Worm (Caenorhabditis elegans) whole organism, L4 larva: ENCODE results near the gene F53A9.8.
A peak's percentile ranks its signal among the peaks of the same experiment; 100 is the strongest.

Source experiments
- D1046.2 ChIP-seq: fragments of 200-800 bp; sonication (Bioruptor generic); IDR thresholded peaks from 2 replicates; pipeline ENCODE4 v1.3.6; 2022; ENCODE audit warnings: missing genetic modification characterization, missing compliant biosample characterization
- F26F4.8 ChIP-seq: fragments of 200-800 bp; sonication (Bioruptor generic); conservative IDR thresholded peaks from 2 replicates; pipeline ENCODE4 v1.3.6; 2022; ENCODE audit warnings: missing genetic modification characterization, missing compliant biosample characterization
- R02D3.7 ChIP-seq: fragments of 150-350 bp; sonication (generic microtip); optimal IDR thresholded peaks from 3 replicates; lab custom pipeline; 2014; ENCODE audit warnings: missing biosample characterization, missing genetic modification characterization
- ceh-62 ChIP-seq: sonication (generic microtip); optimal IDR thresholded peaks from 2 replicates; lab custom pipeline; 2017; ENCODE audit warnings: missing biosample characterization, missing genetic modification characterization
- ceh-82 ChIP-seq: sonication (generic microtip); optimal IDR thresholded peaks from 2 replicates; lab custom pipeline; 2017; ENCODE audit warnings: missing biosample characterization, missing genetic modification characterization
- ctbp-1 ChIP-seq: fragments of 200-800 bp; sonication (Bioruptor generic); IDR thresholded peaks from 2 replicates; pipeline ENCODE4 v1.3.6; 2022; ENCODE audit warnings: missing genetic modification reagents, missing genetic modification characterization, missing compliant biosample characterization
- daf-12 ChIP-seq: fragments of 150-350 bp; optimal IDR thresholded peaks from 2 replicates; lab custom pipeline; 2014; ENCODE audit warnings: missing biosample characterization, missing genetic modification reagents, missing genetic modification characterization
- daf-16 ChIP-seq, 3 experiments: sonication (generic microtip); optimal IDR thresholded peaks; 2 replicates each; lab custom pipeline; 2016 to 2017; ENCODE audit warnings: missing genetic modification characterization in 3 of 3, missing genetic modification reagents in 3 of 3, mild to moderate bottlenecking in 2 of 3, missing compliant biosample characterization in 2 of 3, missing biosample characterization in 1 of 3, moderate library complexity in 1 of 3
- daf-19 ChIP-seq: fragments of 200-800 bp; sonication (Bioruptor generic); conservative IDR thresholded peaks from 2 replicates; pipeline ENCODE4 v1.3.6; 2022; ENCODE audit warnings: missing genetic modification characterization, missing compliant biosample characterization
- dmd-6 ChIP-seq: fragments of 200-800 bp; sonication (Bioruptor generic); IDR thresholded peaks from 2 replicates; pipeline ENCODE4 v1.3.6; 2022; ENCODE audit warnings: missing genetic modification reagents, missing genetic modification characterization, missing compliant biosample characterization
- dmd-9 ChIP-seq: fragments of 200-800 bp; sonication (Bioruptor generic); IDR thresholded peaks from 2 replicates; pipeline ENCODE4 v1.3.6; 2022; ENCODE audit warnings: missing genetic modification reagents, missing genetic modification characterization, missing compliant biosample characterization
- dve-1 ChIP-seq: sonication (generic microtip); optimal IDR thresholded peaks from 2 replicates; lab custom pipeline; 2017; ENCODE audit warnings: antibody characterized with exemption, mild to moderate bottlenecking, missing genetic modification characterization, missing compliant biosample characterization; ENCODE audit not compliant: insufficient read depth
- egl-43 ChIP-seq: fragments of 200-800 bp; sonication (Bioruptor generic); IDR thresholded peaks from 2 replicates; pipeline ENCODE4 v1.3.6; 2022; ENCODE audit warnings: missing genetic modification reagents, missing genetic modification characterization, missing compliant biosample characterization
- fkh-10 ChIP-seq: fragments of 150-350 bp; optimal IDR thresholded peaks from 2 replicates; lab custom pipeline; 2014; ENCODE audit warnings: missing biosample characterization, missing genetic modification reagents, missing genetic modification characterization
- hlh-30 ChIP-seq: sonication (generic microtip); optimal IDR thresholded peaks from 2 replicates; lab custom pipeline; 2017; ENCODE audit warnings: antibody characterized with exemption, mild to moderate bottlenecking, missing genetic modification characterization, missing compliant biosample characterization; ENCODE audit not compliant: insufficient read depth
- jun-1 ChIP-seq: fragments of 150-350 bp; optimal IDR thresholded peaks from 2 replicates; lab custom pipeline; 2014; ENCODE audit warnings: missing biosample characterization, missing genetic modification reagents, missing genetic modification characterization
- lin-13 ChIP-seq: fragments of 150-350 bp; optimal IDR thresholded peaks from 2 replicates; lab custom pipeline; 2014; ENCODE audit warnings: missing biosample characterization, missing genetic modification reagents, missing genetic modification characterization
- lin-15B ChIP-seq: fragments of 150-350 bp; sonication (generic microtip); optimal IDR thresholded peaks from 3 replicates; lab custom pipeline; 2014; ENCODE audit warnings: missing biosample characterization, missing genetic modification characterization
- lin-29 ChIP-seq: fragments of 200-800 bp; sonication (Bioruptor generic); IDR thresholded peaks from 2 replicates; pipeline ENCODE4 v1.3.6; 2022; ENCODE audit warnings: missing genetic modification reagents, missing genetic modification characterization, missing compliant biosample characterization
- lir-3 ChIP-seq: sonication (generic microtip); optimal IDR thresholded peaks from 2 replicates; lab custom pipeline; 2016; ENCODE audit warnings: mild to moderate bottlenecking, missing genetic modification characterization, missing compliant biosample characterization
- mxl-3 ChIP-seq: fragments of 200-800 bp; sonication (Bioruptor generic); optimal IDR thresholded peaks from 2 replicates; lab custom pipeline; 2018; ENCODE audit warnings: mild to moderate bottlenecking, missing genetic modification characterization, missing compliant biosample characterization
- nhr-10 ChIP-seq: fragments of 150-350 bp; optimal IDR thresholded peaks from 2 replicates; lab custom pipeline; 2014; ENCODE audit warnings: missing biosample characterization, missing genetic modification characterization
- nhr-11 ChIP-seq: fragments of 150-350 bp; optimal IDR thresholded peaks from 2 replicates; lab custom pipeline; 2014; ENCODE audit warnings: missing biosample characterization, missing genetic modification characterization
- nhr-111 ChIP-seq: fragments of 200-800 bp; sonication (Bioruptor generic); optimal IDR thresholded peaks from 2 replicates; lab custom pipeline; 2018; ENCODE audit warnings: mild to moderate bottlenecking, missing genetic modification characterization, missing compliant biosample characterization
- nhr-48 ChIP-seq: sonication (generic microtip); optimal IDR thresholded peaks from 2 replicates; lab custom pipeline; 2016; ENCODE audit warnings: mild to moderate bottlenecking, missing genetic modification characterization, missing compliant biosample characterization
- nhr-76 ChIP-seq: fragments of 150-350 bp; optimal IDR thresholded peaks from 2 replicates; lab custom pipeline; 2014; ENCODE audit warnings: missing biosample characterization, missing genetic modification characterization
- php-3 ChIP-seq: fragments of 200-800 bp; sonication (Bioruptor generic); IDR thresholded peaks from 2 replicates; pipeline ENCODE4 v1.3.6; 2022; ENCODE audit warnings: missing genetic modification reagents, missing genetic modification characterization, missing compliant biosample characterization
- pqm-1 ChIP-seq: sonication (generic microtip); optimal IDR thresholded peaks from 2 replicates; lab custom pipeline; 2017; ENCODE audit warnings: missing biosample characterization, missing genetic modification characterization
- rbr-2 ChIP-seq: sonication (generic microtip); optimal IDR thresholded peaks from 2 replicates; lab custom pipeline; 2016; ENCODE audit warnings: missing genotype, missing genetic modification characterization, missing compliant biosample characterization
- set-16 ChIP-seq: fragments of 200-800 bp; sonication (Bioruptor generic); IDR thresholded peaks from 2 replicates; pipeline ENCODE4 v1.3.6; 2022; ENCODE audit warnings: missing genetic modification reagents, missing genetic modification characterization, missing compliant biosample characterization
- snpc-1.2 ChIP-seq: fragments of 200-800 bp; sonication (Bioruptor generic); IDR thresholded peaks from 2 replicates; pipeline ENCODE4 v1.3.6; 2022; ENCODE audit warnings: missing genetic modification reagents, missing genetic modification characterization, missing compliant biosample characterization
- tag-97 ChIP-seq: fragments of 200-800 bp; sonication (Bioruptor generic); IDR thresholded peaks from 2 replicates; pipeline ENCODE4 v1.3.6; 2022; ENCODE audit warnings: missing genetic modification characterization, missing compliant biosample characterization
- unc-39 ChIP-seq: sonication (generic microtip); optimal IDR thresholded peaks from 2 replicates; lab custom pipeline; 2017; ENCODE audit warnings: missing biosample characterization, missing genetic modification characterization
- unc-62 ChIP-seq, 3 experiments: fragments of 150-350 bp in 1 of 3; sonication (generic microtip); optimal IDR thresholded peaks in 2 of 3; peaks in 1 of 3; 1 replicate in 1 of 3; 2 replicates in 2 of 3; lab custom pipeline; 2014 to 2017; ENCODE audit warnings: missing biosample characterization in 3 of 3, missing genetic modification characterization in 3 of 3, missing genetic modification reagents in 3 of 3, missing genotype in 1 of 3
- zfp-2 ChIP-seq: sonication (generic microtip); optimal IDR thresholded peaks from 2 replicates; lab custom pipeline; 2016; ENCODE audit warnings: mild to moderate bottlenecking, missing genetic modification characterization, missing compliant biosample characterization
- zfp-3 ChIP-seq: fragments of 200-800 bp; sonication (Bioruptor generic); conservative IDR thresholded peaks from 2 replicates; pipeline ENCODE4 v1.3.6; 2022; ENCODE audit warnings: missing genetic modification reagents, missing genetic modification characterization, missing compliant biosample characterization
- ztf-7 ChIP-seq: fragments of 150-350 bp; optimal IDR thresholded peaks from 2 replicates; lab custom pipeline; 2014; ENCODE audit warnings: missing biosample characterization, missing genetic modification characterization

The F53A9.8 gene

ce11 chrX:8712662-8713061 is 6.0 kb downstream of the F53A9.8 start (continued):
- TF ChIP-seq daf-19 (no peak), egl-43 (GFP tag; lab: Robert Waterston, UW) (no peak), zfp-3 (no peak), zfp-2 (no peak), pqm-1 (peak; percentile 84), hlh-30 (tag; lab: Kevin White, UChicago) (peak; percentile 55), F26F4.8 (GFP tag; lab: Robert Waterston, UW) (no peak), php-3 (GFP tag; lab: Robert Waterston, UW) (peak; percentile 95), ztf-7 (peak; percentile 2), tag-97 (GFP tag; lab: Robert Waterston, UW) (no peak), nhr-48 (tag; lab: Kevin White, UChicago) (peak; percentile 30), lin-13 (GFP tag; lab: Kevin White, UChicago) (no peak), nhr-111 (GFP tag; lab: Kevin White, UChicago) (no peak), snpc-1.2 (no peak), rbr-2 (tag; lab: Kevin White, UChicago) (no peak), ceh-82 (tag; lab: Kevin White, UChicago) (no peak), nhr-76 (tag; lab: Kevin White, UChicago) (no peak)
- TF ChIP-seq, all 104 proteins: peak for 15

- TF ChIP-seq lin-15B (tag; lab: Kevin White, UChicago) (no peak), daf-16 (GFP tag; optimal IDR thresholded peaks at IDR 0.05; lab: Kevin White, UChicago) (no peak), daf-16 (tag; optimal IDR thresholded peaks at IDR 0.05; lab: Kevin White, UChicago) (peak; percentile 62), unc-62 (GFP tag; optimal IDR thresholded peaks at IDR 0.05 in 1 of 2; lab: Kevin White, UChicago) (peak in 1 of 2 experiments; percentile 75), unc-62 (tag; optimal IDR thresholded peaks at IDR 0.05; lab: Kevin White, UChicago) (no peak), R02D3.7 (tag; lab: Kevin White, UChicago) (no peak), dmd-9 (GFP tag; lab: Robert Waterston, UW) (no peak), unc-39 (tag; lab: Kevin White, UChicago) (no peak), dmd-6 (GFP tag; lab: Robert Waterston, UW) (no peak), ctbp-1 (GFP tag; lab: Robert Waterston, UW) (no peak), dve-1 (tag; lab: Kevin White, UChicago) (peak; percentile 38), fkh-10 (no peak), ceh-62 (no peak), set-16 (GFP tag; lab: Robert Waterston, UW) (no peak), lir-3 (no peak)
Measured at ce11 chrX:8711141-8711645, 7.5 kb downstream of the F53A9.8 start, which contains the start of gene F53A9.1. TSS of gene F53A9.1 (plus strand) at chrX:8711595.

- TF ChIP-seq dmd-6 (GFP tag; lab: Robert Waterston, UW) (peak; percentile 11; the same call in 1 of the 2 replicates), daf-12 (no peak), jun-1 (no peak), nhr-11 (tag; lab: Kevin White, UChicago) (no peak), lin-29 (no peak), pqm-1 (peak; percentile 32), mxl-3 (GFP tag; lab: Kevin White, UChicago) (no peak), D1046.2 (no peak), nhr-10 (tag; lab: Kevin White, UChicago) (no peak), dmd-9 (GFP tag; lab: Robert Waterston, UW) (no peak)
Measured at ce11 chrX:8709424-8709823, 9.3 kb downstream of the F53A9.8 start, which contains the start of gene kreg-1. TSS of gene kreg-1 (plus strand) at chrX:8709764.
